Worm (Caenorhabditis elegans) whole organism, L3 larva: Measurements from ENCODE around the gene mes-2.

Experiments used
- elt-3 ChIP-seq, 3 experiments: fragments of 150-350 bp in 1 of 3; sonication (generic microtip) in 2 of 3; optimal IDR thresholded peaks; 2 replicates in 2 of 3; 4 replicates in 1 of 3; lab custom pipeline; 2014 to 2017; ENCODE audit warnings: missing biosample characterization in 3 of 3, missing genetic modification characterization in 3 of 3
- mml-1 ChIP-seq: fragments of 150-350 bp; sonication (generic microtip); optimal IDR thresholded peaks from 3 replicates; lab custom pipeline; 2014; ENCODE audit warnings: missing biosample characterization, missing genetic modification characterization
- nhr-11 ChIP-seq: fragments of 150-350 bp; optimal IDR thresholded peaks from 2 replicates; lab custom pipeline; 2014; ENCODE audit warnings: missing biosample characterization, missing genetic modification characterization
- skn-1 ChIP-seq: fragments of 150-350 bp; optimal IDR thresholded peaks from 2 replicates; lab custom pipeline; 2014; ENCODE audit warnings: missing biosample characterization, missing genetic modification characterization
- zag-1 ChIP-seq: fragments of 150-350 bp; optimal IDR thresholded peaks from 2 replicates; lab custom pipeline; 2014; ENCODE audit warnings: missing biosample characterization, missing genetic modification characterization

ce11 chrII:14365182-14365751 is 18.5 kb upstream of the mes-2 start, which contains the start of gene imb-2:
- TF ChIP-seq nhr-11, result no peak
- no peak for TF ChIP-seq mml-1 (tag; lab: Kevin White, UChicago)
- no peak for TF ChIP-seq zag-1
- peak; percentile 13 for TF ChIP-seq skn-1 (tag; lab: Kevin White, UChicago)
- TF ChIP-seq elt-3 (tag; optimal IDR thresholded peaks at IDR 0.05; lab: Kevin White, UChicago), result no peak
